Fruit fly (Drosophila melanogaster) whole organism, embryonic: Measurements from ENCODE around the gene CG17376.

Experiments
- Abd-B ChIP-seq: fragments of 200-800 bp; sonication (Bioruptor generic); optimal IDR thresholded peaks from 2 replicates; lab custom pipeline; 2018; ENCODE audit warnings: missing biosample characterization, mild to moderate bottlenecking, missing genetic modification characterization, moderate library complexity
- Bgb ChIP-seq: fragments of 200-800 bp; sonication (Bioruptor generic); IDR thresholded peaks from 2 replicates; pipeline ENCODE4 v1.3.6; 2022; ENCODE audit warnings: missing biosample characterization, missing genetic modification characterization; ENCODE audit not compliant: partially characterized antibody
- CG10147 ChIP-seq: fragments of 200-800 bp; sonication (Bioruptor generic); optimal IDR thresholded peaks from 2 replicates; lab custom pipeline; 2019; ENCODE audit warnings: missing biosample characterization, mild to moderate bottlenecking, missing genetic modification characterization, moderate library complexity
- CG10366 ChIP-seq: fragments of 200-800 bp; sonication (Bioruptor generic); IDR thresholded peaks from 2 replicates; pipeline ENCODE4 v1.3.6; 2022; ENCODE audit warnings: missing biosample characterization, missing genetic modification characterization
- CG10543 ChIP-seq: fragments of 200-800 bp; sonication (Bioruptor generic); optimal IDR thresholded peaks from 3 replicates; lab custom pipeline; 2017; ENCODE audit warnings: missing biosample characterization, mild to moderate bottlenecking, missing genetic modification characterization, moderate library complexity
- CG12155 ChIP-seq: fragments of 200-800 bp; sonication (Bioruptor generic); optimal IDR thresholded peaks from 3 replicates; lab custom pipeline; 2016; ENCODE audit warnings: missing biosample characterization, missing genetic modification characterization
- CG1529 ChIP-seq: fragments of 200-800 bp; sonication (Bioruptor generic); optimal IDR thresholded peaks from 3 replicates; lab custom pipeline; 2018; ENCODE audit warnings: missing biosample characterization, missing genetic modification characterization
- CG16813 ChIP-seq: fragments of 200-800 bp; sonication (Bioruptor generic); IDR thresholded peaks from 3 replicates; pipeline ENCODE4 v1.3.6; 2022; ENCODE audit warnings: missing biosample characterization, missing genetic modification characterization; ENCODE audit not compliant: partially characterized antibody
- CG17359 ChIP-seq: fragments of 200-800 bp; sonication (Bioruptor generic); optimal IDR thresholded peaks from 3 replicates; lab custom pipeline; 2018; ENCODE audit warnings: missing biosample characterization, mild to moderate bottlenecking, missing genetic modification characterization, moderate library complexity
- CG18619 ChIP-seq: fragments of 200-800 bp; sonication (Bioruptor generic); optimal IDR thresholded peaks from 3 replicates; lab custom pipeline; 2017; ENCODE audit warnings: missing biosample characterization, mild to moderate bottlenecking, missing genetic modification characterization
- CG2116 ChIP-seq: fragments of 200-800 bp; sonication (Bioruptor generic); optimal IDR thresholded peaks from 3 replicates; lab custom pipeline; 2018; ENCODE audit warnings: missing biosample characterization, mild to moderate bottlenecking, missing genetic modification characterization
- CG2678 ChIP-seq: fragments of 200-800 bp; sonication (Bioruptor generic); optimal IDR thresholded peaks from 3 replicates; lab custom pipeline; 2019; ENCODE audit warnings: missing biosample characterization, mild to moderate bottlenecking, missing genetic modification characterization, moderate library complexity
- CG3163 ChIP-seq: fragments of 200-800 bp; sonication (Bioruptor generic); optimal IDR thresholded peaks from 3 replicates; lab custom pipeline; 2016; ENCODE audit warnings: missing biosample characterization, missing genetic modification characterization
- CG4282 ChIP-seq: fragments of 200-800 bp; sonication (Bioruptor generic); optimal IDR thresholded peaks from 2 replicates; lab custom pipeline; 2016; ENCODE audit warnings: missing biosample characterization, missing genetic modification characterization
- CG5180 ChIP-seq: fragments of 200-800 bp; sonication (Bioruptor generic); optimal IDR thresholded peaks from 3 replicates; lab custom pipeline; 2017; ENCODE audit warnings: missing biosample characterization, missing genetic modification characterization, mild to moderate bottlenecking, moderate library complexity, missing genetic modification reagents
- CG8290 ChIP-seq, 3 experiments: fragments of 200-800 bp; sonication (Bioruptor generic); optimal IDR thresholded peaks; 2 replicates each; lab custom pipeline; 2016 to 2019; ENCODE audit warnings: missing biosample characterization in 3 of 3, missing genetic modification characterization in 3 of 3, mild to moderate bottlenecking in 2 of 3, moderate library complexity in 1 of 3
- CG9215 ChIP-seq: fragments of 200-800 bp; sonication (Bioruptor generic); IDR thresholded peaks from 2 replicates; pipeline ENCODE4 v1.3.6; 2022; ENCODE audit warnings: missing biosample characterization, missing genetic modification characterization
- CG9727 ChIP-seq: fragments of 200-800 bp; sonication (Bioruptor generic); optimal IDR thresholded peaks from 3 replicates; lab custom pipeline; 2017; ENCODE audit warnings: missing biosample characterization, mild to moderate bottlenecking, missing genetic modification characterization
- CG9817 ChIP-seq: fragments of 200-800 bp; sonication (Bioruptor generic); optimal IDR thresholded peaks from 2 replicates; lab custom pipeline; 2018; ENCODE audit warnings: missing biosample characterization, mild to moderate bottlenecking, missing genetic modification characterization, moderate library complexity
- CkIIα-i1 ChIP-seq: fragments of 200-800 bp; sonication (Bioruptor generic); IDR thresholded peaks from 2 replicates; pipeline ENCODE4 v1.3.6; 2022; ENCODE audit warnings: missing biosample characterization, missing genetic modification characterization
- D19A ChIP-seq: fragments of 200-800 bp; optimal IDR thresholded peaks from 3 replicates; lab custom pipeline; 2019; ENCODE audit warnings: missing biosample characterization, mild to moderate bottlenecking, missing genetic modification characterization, moderate library complexity
- Dip2 ChIP-seq: fragments of 200-800 bp; sonication (Bioruptor generic); IDR thresholded peaks from 2 replicates; pipeline ENCODE4 v1.3.6; 2022; ENCODE audit warnings: missing biosample characterization, missing genetic modification characterization
- Eip74EF ChIP-seq, 2 experiments: fragments of 200-800 bp in 1 of 2; fragments of >200 bp in 1 of 2; sonication (Bioruptor generic) in 1 of 2; optimal IDR thresholded peaks; 2 replicates each; lab custom pipeline; 2017 to 2019; ENCODE audit warnings: missing biosample characterization in 2 of 2, missing genetic modification characterization in 2 of 2, mild to moderate bottlenecking in 1 of 2, moderate library complexity in 1 of 2
- Elba2 ChIP-seq: fragments of 200-800 bp; sonication (Bioruptor generic); optimal IDR thresholded peaks from 3 replicates; lab custom pipeline; 2016; ENCODE audit warnings: missing biosample characterization, missing genetic modification characterization
- Fer2 ChIP-seq: fragments of 200-800 bp; sonication (Bioruptor generic); optimal IDR thresholded peaks from 2 replicates; lab custom pipeline; 2018; ENCODE audit warnings: missing biosample characterization, mild to moderate bottlenecking, missing genetic modification characterization, moderate library complexity
- GATAe ChIP-seq: fragments of 200-800 bp; sonication (Bioruptor generic); conservative IDR thresholded peaks from 2 replicates; pipeline ENCODE4 v1.3.6; 2022; ENCODE audit warnings: missing biosample characterization, missing genetic modification characterization
- Gsc ChIP-seq: fragments of 200-800 bp; sonication (Bioruptor generic); IDR thresholded peaks from 2 replicates; pipeline ENCODE4 v1.3.6; 2022; ENCODE audit warnings: missing biosample characterization, missing genetic modification characterization
- Hand ChIP-seq: fragments of 200-800 bp; sonication (Bioruptor generic); optimal IDR thresholded peaks from 2 replicates; lab custom pipeline; 2017; ENCODE audit warnings: mild to moderate bottlenecking, missing biosample characterization, missing genetic modification reagents, missing genetic modification characterization
- Med ChIP-seq: fragments of 200-800 bp; sonication (Bioruptor generic); peaks from one replicate; lab custom pipeline; 2016; ENCODE audit warnings: missing biosample characterization, missing genetic modification characterization, mild to moderate bottlenecking, inconsistent platforms, moderate library complexity
- Nf-YC ChIP-seq: fragments of 200-800 bp; optimal IDR thresholded peaks from 3 replicates; lab custom pipeline; 2019; ENCODE audit warnings: missing biosample characterization, mild to moderate bottlenecking, missing genetic modification characterization, moderate library complexity
- Xbp1 ChIP-seq: fragments of 200-800 bp; sonication (Bioruptor generic); optimal IDR thresholded peaks from 3 replicates; lab custom pipeline; 2016; ENCODE audit warnings: missing biosample characterization, mild to moderate bottlenecking, missing genetic modification characterization
- ara ChIP-seq: fragments of 200-800 bp; sonication (Bioruptor generic); IDR thresholded peaks from 2 replicates; pipeline ENCODE4 v1.3.6; 2022; ENCODE audit warnings: missing biosample characterization, missing genetic modification characterization
- caup ChIP-seq: fragments of 200-800 bp; sonication (Bioruptor generic); optimal IDR thresholded peaks from 3 replicates; lab custom pipeline; 2017; ENCODE audit warnings: missing biosample characterization, mild to moderate bottlenecking, missing genetic modification characterization, moderate library complexity; ENCODE audit not compliant: severe bottlenecking
- chm ChIP-seq: fragments of 200-800 bp; sonication (Bioruptor generic); IDR thresholded peaks from 2 replicates; pipeline ENCODE4 v1.3.6; 2022; ENCODE audit warnings: missing biosample characterization, missing genetic modification characterization
- dpn ChIP-seq, 2 experiments: fragments of 200-800 bp; sonication (Bioruptor generic); optimal IDR thresholded peaks; 3 replicates each; lab custom pipeline; 2016; ENCODE audit warnings: missing biosample characterization in 2 of 2, missing genetic modification characterization in 2 of 2
- emc ChIP-seq: fragments of 200-800 bp; sonication (Bioruptor generic); optimal IDR thresholded peaks from 2 replicates; lab custom pipeline; 2016; ENCODE audit warnings: missing biosample characterization, missing genetic modification characterization
- gt ChIP-seq: fragments of 200-800 bp; sonication (Bioruptor generic); IDR thresholded peaks from 2 replicates; pipeline ENCODE4 v1.3.6; 2022; ENCODE audit warnings: missing biosample characterization, missing genetic modification characterization
- hbn ChIP-seq: fragments of 200-800 bp; sonication (Bioruptor generic); IDR thresholded peaks from 2 replicates; pipeline ENCODE4 v1.3.6; 2022; ENCODE audit warnings: missing biosample characterization, missing genetic modification characterization; ENCODE audit not compliant: partially characterized antibody
- kah ChIP-seq: fragments of 200-800 bp; sonication (Bioruptor generic); optimal IDR thresholded peaks from 2 replicates; lab custom pipeline; 2018; ENCODE audit warnings: missing biosample characterization, mild to moderate bottlenecking, missing genetic modification characterization
- kay ChIP-seq: fragments of 200-800 bp; sonication (Bioruptor generic); optimal IDR thresholded peaks from 2 replicates; lab custom pipeline; 2016; ENCODE audit warnings: missing biosample characterization, missing genetic modification characterization
- ken ChIP-seq: fragments of 200-800 bp; sonication (Bioruptor generic); IDR thresholded peaks from 3 replicates; pipeline ENCODE4 v1.3.6; 2022; ENCODE audit warnings: missing biosample characterization, missing genetic modification characterization
- nom ChIP-seq: fragments of 200-800 bp; sonication (Bioruptor generic); optimal IDR thresholded peaks from 2 replicates; lab custom pipeline; 2017; ENCODE audit warnings: missing biosample characterization, missing genetic modification characterization, mild to moderate bottlenecking, moderate library complexity, missing genetic modification reagents
- onecut ChIP-seq: fragments of 200-800 bp; sonication (Bioruptor generic); IDR thresholded peaks from 2 replicates; pipeline ENCODE4 v1.3.6; 2022; ENCODE audit warnings: missing biosample characterization, missing genetic modification characterization
- pros ChIP-seq: fragments of 200-800 bp; sonication (Bioruptor generic); optimal IDR thresholded peaks from 3 replicates; lab custom pipeline; 2019; ENCODE audit warnings: missing biosample characterization, mild to moderate bottlenecking, missing genetic modification characterization, moderate library complexity
- tap ChIP-seq: fragments of 200-800 bp; optimal IDR thresholded peaks from 3 replicates; lab custom pipeline; 2019; ENCODE audit warnings: missing biosample characterization, mild to moderate bottlenecking, missing genetic modification characterization, moderate library complexity
- tio ChIP-seq: fragments of 200-800 bp; sonication (Bioruptor generic); optimal IDR thresholded peaks from 2 replicates; lab custom pipeline; 2017; ENCODE audit warnings: missing biosample characterization, missing genetic modification characterization, inconsistent platforms
- tll ChIP-seq, 2 experiments: fragments of 200-800 bp in 1 of 2; fragments of >200 bp in 1 of 2; sonication (Bioruptor generic) in 1 of 2; optimal IDR thresholded peaks; 2 replicates each; lab custom pipeline; 2017 to 2019; ENCODE audit warnings: missing biosample characterization in 2 of 2, missing genetic modification characterization in 2 of 2, mild to moderate bottlenecking in 1 of 2, moderate library complexity in 1 of 2

CG17376 gene

DNA sequence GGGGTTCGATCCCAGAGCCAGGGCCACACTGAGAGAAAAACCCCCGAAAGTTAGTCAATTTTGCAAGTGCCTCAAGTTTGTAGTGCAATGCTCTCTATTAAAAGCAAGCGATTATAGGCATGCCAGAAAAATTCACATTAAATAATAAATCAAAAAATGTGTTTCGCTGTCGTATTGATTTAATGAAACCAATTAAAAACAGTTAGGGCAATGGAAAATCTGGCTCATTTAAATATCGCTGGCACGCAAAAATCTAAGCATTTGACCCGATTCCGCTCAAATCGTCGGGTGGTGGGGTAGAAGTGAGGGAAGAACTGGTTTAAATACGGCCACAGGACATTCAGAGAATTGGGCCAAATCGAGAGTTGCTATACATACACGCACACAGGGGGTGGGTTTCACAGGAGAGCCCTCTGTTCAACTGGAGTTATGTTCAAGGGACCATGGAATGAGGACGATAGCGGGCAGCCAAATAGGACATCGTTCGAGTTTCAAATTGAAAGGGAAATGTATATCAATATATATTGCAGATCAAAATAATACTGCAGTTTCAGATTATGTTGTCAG lies 5.7 kb downstream of the CG17376 start (continued):
- peak; percentile 0 for TF ChIP-seq caup (GFP tag; lab: Kevin White, UChicago)
- TF ChIP-seq CG9727 (GFP tag; lab: Kevin White, UChicago), result peak; percentile 41
- 0 out of 2 replicates have a peak, but pooled peaks have one; percentile 14 for TF ChIP-seq chm (GFP tag; lab: Robert Waterston, UW)
- TF ChIP-seq Abd-B (GFP tag; lab: Kevin White, UChicago), result no peak
- no peak for TF ChIP-seq Fer2 (tag; lab: Kevin White, UChicago)
- TF ChIP-seq ara (GFP tag; lab: Robert Waterston, UW), result no peak
- peak; percentile 51 for TF ChIP-seq Xbp1

DNA sequence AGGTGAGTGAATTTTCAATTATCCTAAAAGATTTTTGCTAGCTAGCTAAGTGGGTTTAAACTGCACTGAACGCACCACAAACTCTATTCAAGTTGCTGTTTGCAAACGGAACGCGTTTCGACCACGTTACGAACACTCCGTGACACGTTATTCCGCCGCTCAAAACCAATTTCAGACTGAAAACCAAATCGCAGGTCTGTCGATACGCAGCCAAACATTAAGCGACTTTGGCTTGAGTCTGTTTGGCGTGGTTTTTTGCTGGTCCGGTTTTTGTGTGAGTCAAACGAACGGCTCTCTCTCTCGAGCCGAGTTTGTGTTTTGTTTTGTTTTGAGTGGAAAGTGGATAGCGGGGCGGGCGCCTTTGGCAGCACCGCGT lies 6.3 kb downstream of the CG17376 start:
- TF ChIP-seq CG2678 (tag; lab: Kevin White, UChicago), result peak; percentile 5
- no peak for TF ChIP-seq CG9215 (GFP tag; lab: Robert Waterston, UW)
- TF ChIP-seq CG18619 (GFP tag; lab: Kevin White, UChicago), result no peak
- no peak for TF ChIP-seq tap
- TF ChIP-seq gt, result no peak
- peak; percentile 22 for TF ChIP-seq CG17359 (tag; lab: Kevin White, UChicago)
- no peak for TF ChIP-seq CG1529
- no peak for TF ChIP-seq CG12155 (GFP tag; lab: Kevin White, UChicago)
- TF ChIP-seq CG9817 (tag; lab: Kevin White, UChicago), result no peak
- no peak for TF ChIP-seq kah (GFP tag; lab: Kevin White, UChicago)
- no peak for TF ChIP-seq D19A (tag; lab: Kevin White, UChicago)
- TF ChIP-seq CG10543 (GFP tag; lab: Kevin White, UChicago), result peak; percentile 20
- no peak for TF ChIP-seq Elba2 (GFP tag; lab: Kevin White, UChicago)
- TF ChIP-seq CG10366 (GFP tag; lab: Robert Waterston, UW), result no peak
- TF ChIP-seq CG10147 (GFP tag; lab: Kevin White, UChicago), result no peak
- no peak for TF ChIP-seq Gsc
- TF ChIP-seq pros, result peak; percentile 97
- peak; percentile 78 for TF ChIP-seq CG5180 (GFP tag; lab: Kevin White, UChicago)
- no peak for TF ChIP-seq CG16813 (GFP tag; lab: Robert Waterston, UW)
- TF ChIP-seq chm (GFP tag; lab: Robert Waterston, UW), result no peak
- TF ChIP-seq tll (GFP tag; optimal IDR thresholded peaks at IDR 0.05; lab: Kevin White, UChicago), result no peak
- TF ChIP-seq kay (GFP tag; lab: Kevin White, UChicago), result no peak
- TF ChIP-seq CG3163 (GFP tag; lab: Kevin White, UChicago), result peak; percentile 97
- TF ChIP-seq onecut (GFP tag; lab: Robert Waterston, UW), result no peak
- no peak for TF ChIP-seq ken (GFP tag; lab: Robert Waterston, UW)
- TF ChIP-seq CG2116 (GFP tag; lab: Kevin White, UChicago), result no peak
- peak; percentile 44; the same call in 1 of the 2 replicates for TF ChIP-seq Bgb (GFP tag; lab: Robert Waterston, UW)
- no peak for TF ChIP-seq dpn (GFP tag; optimal IDR thresholded peaks at IDR 0.05; lab: Kevin White, UChicago)
- no peak for TF ChIP-seq tio (GFP tag; lab: Kevin White, UChicago)
- TF ChIP-seq Dip2, result no peak
- peak; percentile 22 for TF ChIP-seq nom (GFP tag; lab: Kevin White, UChicago)
- TF ChIP-seq hbn (GFP tag; lab: Robert Waterston, UW), result 0 out of 2 replicates have a peak, but pooled peaks have one; percentile 31
- TF ChIP-seq Hand, result no peak
- TF ChIP-seq Eip74EF (GFP tag; optimal IDR thresholded peaks at IDR 0.05; lab: Kevin White, UChicago), result no peak
- TF ChIP-seq CG4282 (GFP tag; lab: Kevin White, UChicago), result no peak
- no peak for TF ChIP-seq GATAe (GFP tag; lab: Robert Waterston, UW)
- no peak for TF ChIP-seq Nf-YC (tag; lab: Kevin White, UChicago)
- TF ChIP-seq CG8290 (GFP tag; optimal IDR thresholded peaks at IDR 0.05; lab: Kevin White, UChicago), result no peak
- peak in 1 of 2 experiments; percentile 14 for TF ChIP-seq CG8290 (tag; optimal IDR thresholded peaks at IDR 0.05; lab: Kevin White, UChicago)
- TF ChIP-seq emc (GFP tag; lab: Kevin White, UChicago), result no peak
- no peak for TF ChIP-seq CkIIα-i1 (GFP tag; lab: Robert Waterston, UW)
- TF ChIP-seq Med (GFP tag; lab: Kevin White, UChicago), result peak; percentile 54
